Worm (Caenorhabditis elegans) whole organism, L1 larva: ENCODE measurements around the gene fbxa-137.

Experiments used
- C04F5.9 ChIP-seq: sonication (generic microtip); optimal IDR thresholded peaks from 2 replicates; lab custom pipeline; 2016; ENCODE audit warnings: missing genetic modification characterization, missing compliant biosample characterization
- C16A3.4 ChIP-seq: fragments of 150-350 bp; optimal IDR thresholded peaks from 2 replicates; lab custom pipeline; 2014; ENCODE audit warnings: missing biosample characterization, missing genetic modification characterization
- F16B12.6 ChIP-seq: fragments of 150-350 bp; optimal IDR thresholded peaks from 2 replicates; lab custom pipeline; 2014; ENCODE audit warnings: missing biosample characterization, missing genetic modification characterization
- aly-2 ChIP-seq: fragments of 150-350 bp; optimal IDR thresholded peaks from 2 replicates; lab custom pipeline; 2014; ENCODE audit warnings: missing biosample characterization, missing genetic modification characterization
- blmp-1 ChIP-seq: fragments of 150-350 bp; optimal IDR thresholded peaks from 2 replicates; lab custom pipeline; 2014; ENCODE audit warnings: missing biosample characterization, missing genetic modification characterization
- ceh-63 ChIP-seq: fragments of 200-800 bp; sonication (Bioruptor generic); optimal IDR thresholded peaks from 2 replicates; lab custom pipeline; 2018; ENCODE audit warnings: mild to moderate bottlenecking, missing genetic modification characterization, missing compliant biosample characterization
- ceh-82 ChIP-seq, 3 experiments: fragments of 150-350 bp in 1 of 3; sonication (generic microtip) in 2 of 3; optimal IDR thresholded peaks; 2 replicates each; lab custom pipeline; 2014 to 2017; ENCODE audit warnings: missing biosample characterization in 3 of 3, missing genetic modification characterization in 3 of 3
- ceh-88 ChIP-seq: fragments of 200-800 bp; sonication (Bioruptor generic); IDR thresholded peaks from 2 replicates; pipeline ENCODE4 v1.3.6; 2022; ENCODE audit warnings: missing genetic modification characterization, missing compliant biosample characterization
- ceh-90 ChIP-seq: sonication (generic microtip); optimal IDR thresholded peaks from 2 replicates; lab custom pipeline; 2016; ENCODE audit warnings: missing genetic modification characterization, missing compliant biosample characterization
- ces-1 ChIP-seq: fragments of 150-350 bp; optimal IDR thresholded peaks from 2 replicates; lab custom pipeline; 2014; ENCODE audit warnings: missing biosample characterization, missing genetic modification reagents, missing genetic modification characterization
- efl-1 ChIP-seq, 4 experiments: fragments of 150-350 bp; optimal IDR thresholded peaks in 3 of 4; peaks in 1 of 4; 1 replicate in 1 of 4; 2 replicates in 3 of 4; lab custom pipeline; 2014; ENCODE audit warnings: missing biosample characterization in 2 of 4, missing genetic modification characterization in 2 of 4, missing genetic modification reagents in 2 of 4
- egl-13 ChIP-seq: sonication (generic microtip); optimal IDR thresholded peaks from 2 replicates; lab custom pipeline; 2016; ENCODE audit warnings: missing genotype, missing genetic modification reagents, missing genetic modification characterization, missing compliant biosample characterization
- egl-27 ChIP-seq, 2 experiments: fragments of 150-350 bp in 1 of 2; sonication (generic microtip); optimal IDR thresholded peaks; 3 replicates each; lab custom pipeline; 2017 to 2018; ENCODE audit warnings: missing biosample characterization in 2 of 2, missing genetic modification characterization in 2 of 2, missing genetic modification reagents in 2 of 2
- elt-2 ChIP-seq: sonication (generic microtip); optimal IDR thresholded peaks from 2 replicates; lab custom pipeline; 2016; ENCODE audit warnings: missing genetic modification characterization, mild to moderate bottlenecking, inconsistent platforms, missing compliant biosample characterization, missing genetic modification reagents
- fkh-10 ChIP-seq: sonication (generic microtip); optimal IDR thresholded peaks from 2 replicates; lab custom pipeline; 2017; ENCODE audit warnings: missing biosample characterization, missing genetic modification reagents, missing genetic modification characterization
- fkh-4 ChIP-seq: sonication (generic microtip); optimal IDR thresholded peaks from 2 replicates; lab custom pipeline; 2016; ENCODE audit warnings: missing compliant biosample characterization, missing genetic modification characterization, borderline replicate concordance
- fos-1 ChIP-seq: fragments of 150-350 bp; optimal IDR thresholded peaks from 2 replicates; lab custom pipeline; 2014; ENCODE audit warnings: missing biosample characterization, missing genetic modification characterization
- grh-1 ChIP-seq: fragments of 200-800 bp; sonication (Bioruptor generic); IDR thresholded peaks from 2 replicates; pipeline ENCODE4 v1.3.6; 2022; ENCODE audit warnings: missing genetic modification reagents, missing genetic modification characterization, missing compliant biosample characterization
- hlh-17 ChIP-seq: fragments of 200-800 bp; sonication (Bioruptor generic); optimal IDR thresholded peaks from 2 replicates; lab custom pipeline; 2018; ENCODE audit warnings: missing genetic modification characterization, mild to moderate bottlenecking, missing compliant biosample characterization, moderate library complexity, borderline replicate concordance
- hpl-2 ChIP-seq: fragments of 150-350 bp; optimal IDR thresholded peaks from 2 replicates; lab custom pipeline; 2014; ENCODE audit warnings: missing biosample characterization, missing genetic modification reagents, missing genetic modification characterization
- jun-1 ChIP-seq: fragments of 150-350 bp; optimal IDR thresholded peaks from 2 replicates; lab custom pipeline; 2014; ENCODE audit warnings: missing biosample characterization, missing genetic modification reagents, missing genetic modification characterization
- lin-13 ChIP-seq: fragments of 150-350 bp; optimal IDR thresholded peaks from 2 replicates; lab custom pipeline; 2014; ENCODE audit warnings: missing biosample characterization, missing genetic modification reagents, missing genetic modification characterization
- lin-14 ChIP-seq: fragments of 200-800 bp; sonication (Bioruptor generic); optimal IDR thresholded peaks from 2 replicates; lab custom pipeline; 2018; ENCODE audit warnings: mild to moderate bottlenecking, missing genetic modification characterization, moderate library complexity, missing compliant biosample characterization
- lin-15B ChIP-seq: fragments of 150-350 bp; sonication (generic microtip); optimal IDR thresholded peaks from 3 replicates; lab custom pipeline; 2014; ENCODE audit warnings: missing biosample characterization, missing genetic modification characterization
- lin-35 ChIP-seq, 2 experiments: fragments of 150-350 bp; optimal IDR thresholded peaks; 2 replicates each; lab custom pipeline; 2014; ENCODE audit warnings: missing biosample characterization in 2 of 2, missing genetic modification characterization in 2 of 2, missing genetic modification reagents in 2 of 2
- lin-39 ChIP-seq: fragments of 150-350 bp; optimal IDR thresholded peaks from 2 replicates; lab custom pipeline; 2014; ENCODE audit warnings: missing biosample characterization, missing genetic modification reagents, missing genetic modification characterization
- lir-3 ChIP-seq: sonication (generic microtip); optimal IDR thresholded peaks from 2 replicates; lab custom pipeline; 2016; ENCODE audit warnings: mild to moderate bottlenecking, missing genetic modification characterization, moderate library complexity, missing compliant biosample characterization; ENCODE audit not compliant: poor library complexity
- lsy-2 ChIP-seq, 2 experiments: fragments of 150-350 bp; optimal IDR thresholded peaks; 2 replicates each; lab custom pipeline; 2014; ENCODE audit warnings: missing biosample characterization in 2 of 2, missing genetic modification characterization in 2 of 2
- mdl-1 ChIP-seq, 2 experiments: fragments of 150-350 bp; optimal IDR thresholded peaks; 2 replicates each; lab custom pipeline; 2014 to 2017; ENCODE audit warnings: missing biosample characterization in 2 of 2, missing genetic modification characterization in 2 of 2, inconsistent platforms in 1 of 2
- nhr-20 ChIP-seq: sonication (generic microtip); optimal IDR thresholded peaks from 2 replicates; lab custom pipeline; 2016; ENCODE audit warnings: mild to moderate bottlenecking, missing genetic modification characterization, missing compliant biosample characterization
- nhr-237 ChIP-seq: fragments of 150-350 bp; optimal IDR thresholded peaks from 2 replicates; lab custom pipeline; 2014; ENCODE audit warnings: missing biosample characterization, missing genetic modification characterization
- nhr-47 ChIP-seq: sonication (generic microtip); optimal IDR thresholded peaks from 2 replicates; lab custom pipeline; 2016; ENCODE audit warnings: mild to moderate bottlenecking, missing genetic modification characterization, moderate library complexity, missing compliant biosample characterization
- nhr-76 ChIP-seq: sonication (generic microtip); optimal IDR thresholded peaks from 2 replicates; lab custom pipeline; 2017; ENCODE audit warnings: missing biosample characterization, missing genetic modification characterization
- nhr-77 ChIP-seq: fragments of 150-350 bp; optimal IDR thresholded peaks from 2 replicates; lab custom pipeline; 2014; ENCODE audit warnings: missing biosample characterization, missing genetic modification characterization
- skn-1 ChIP-seq: fragments of 150-350 bp; optimal IDR thresholded peaks from 2 replicates; lab custom pipeline; 2014; ENCODE audit warnings: missing biosample characterization, missing genetic modification characterization
- snu-23 ChIP-seq: sonication (generic microtip); optimal IDR thresholded peaks from 2 replicates; lab custom pipeline; 2016; ENCODE audit warnings: missing genetic modification characterization, missing compliant biosample characterization
- sox-4 ChIP-seq: sonication (generic microtip); optimal IDR thresholded peaks from 2 replicates; lab custom pipeline; 2016; ENCODE audit warnings: missing genetic modification characterization, missing compliant biosample characterization
- sptf-1 ChIP-seq: fragments of 150-350 bp; optimal IDR thresholded peaks from 2 replicates; lab custom pipeline; 2014; ENCODE audit warnings: missing biosample characterization, missing genetic modification characterization
- swsn-7 ChIP-seq: sonication (generic microtip); optimal IDR thresholded peaks from 2 replicates; lab custom pipeline; 2016; ENCODE audit warnings: missing genetic modification characterization, missing compliant biosample characterization
- unc-62 ChIP-seq: fragments of 150-350 bp; optimal IDR thresholded peaks from 2 replicates; lab custom pipeline; 2014; ENCODE audit warnings: missing biosample characterization, missing genetic modification reagents, missing genetic modification characterization
- unc-86 ChIP-seq: sonication (generic microtip); optimal IDR thresholded peaks from 2 replicates; lab custom pipeline; 2016; ENCODE audit warnings: missing genetic modification characterization, missing compliant biosample characterization
- unc-98 ChIP-seq: fragments of 200-800 bp; sonication (Bioruptor generic); IDR thresholded peaks from 2 replicates; pipeline ENCODE4 v1.3.6; 2022; ENCODE audit warnings: missing genetic modification characterization, missing compliant biosample characterization
- xbp-1 ChIP-seq: sonication (generic microtip); optimal IDR thresholded peaks from 2 replicates; lab custom pipeline; 2016; ENCODE audit warnings: missing genetic modification characterization, missing compliant biosample characterization
- ztf-11 ChIP-seq, 2 experiments: sonication (generic microtip); optimal IDR thresholded peaks; 2 replicates each; lab custom pipeline; 2016 to 2017; ENCODE audit warnings: missing genetic modification characterization in 2 of 2, missing biosample characterization in 1 of 2, missing compliant biosample characterization in 1 of 2

Gene fbxa-137

ce11 chrV:2278543-2278942 lies at the start of gene fbxa-137:
Gene fbxa-137 (plus strand): TSS chrV:2278816.
- no peak for TF ChIP-seq lin-13 (GFP tag; lab: Kevin White, UChicago)
- TF ChIP-seq lin-14 = peak; percentile 14

ce11 chrV:2230912-2231311 lies 47.7 kb upstream of the fbxa-137 start, which contains the start of gene nhr-134:
Gene nhr-134 (plus strand): TSS chrV:2231223.
- peak in 1 of 2 experiments; percentile 10 for TF ChIP-seq lin-35 (GFP tag; optimal IDR thresholded peaks at IDR 0.05; lab: Kevin White, UChicago)
- no peak for TF ChIP-seq C04F5.9 (tag; lab: Kevin White, UChicago)
- peak in 1 of 2 experiments; percentile 2 for TF ChIP-seq efl-1 (optimal IDR thresholded peaks at IDR 0.05; lab: Kevin White, UChicago)
- TF ChIP-seq efl-1 (GFP tag; optimal IDR thresholded peaks at IDR 0.05 in 1 of 2; lab: Kevin White, UChicago) = peak in 1 of 2 experiments; percentile 12
- no peak for TF ChIP-seq fkh-4 (tag; lab: Kevin White, UChicago)
- TF ChIP-seq nhr-20 (tag; lab: Kevin White, UChicago) = peak; percentile 26
- TF ChIP-seq elt-2 = peak; percentile 54

ce11 chrV:2233177-2233576 lies 45.4 kb upstream of the fbxa-137 start, which contains the start of gene nhr-96:
Gene nhr-96 (plus strand): TSS chrV:2233477.
- TF ChIP-seq ceh-88 (GFP tag; lab: Robert Waterston, UW) (no peak), efl-1 (optimal IDR thresholded peaks at IDR 0.05; lab: Kevin White, UChicago) (no peak), efl-1 (GFP tag; optimal IDR thresholded peaks at IDR 0.05 in 1 of 2; lab: Kevin White, UChicago) (peak in 1 of 2 experiments; percentile 70), mdl-1 (tag; optimal IDR thresholded peaks at IDR 0.05; lab: Kevin White, UChicago) (no peak), hlh-17 (GFP tag; lab: Kevin White, UChicago) (no peak)

- TF ChIP-seq lin-15B (tag; lab: Kevin White, UChicago) = no peak
- no peak for TF ChIP-seq unc-98 (GFP tag; lab: Robert Waterston, UW)
- TF ChIP-seq hpl-2 (GFP tag; lab: Kevin White, UChicago) = no peak
- no peak for TF ChIP-seq unc-86
- peak; percentile 33 for TF ChIP-seq nhr-47
- TF ChIP-seq ceh-90 (tag; lab: Kevin White, UChicago) = no peak
- TF ChIP-seq sox-4 (tag; lab: Kevin White, UChicago) = no peak
- peak; percentile 34 for TF ChIP-seq swsn-7 (tag; lab: Kevin White, UChicago)
- no peak for TF ChIP-seq jun-1
- peak; percentile 60 for TF ChIP-seq snu-23 (GFP tag; lab: Kevin White, UChicago)
- TF ChIP-seq lin-35 (GFP tag; optimal IDR thresholded peaks at IDR 0.05; lab: Kevin White, UChicago) = peak in 1 of 2 experiments; percentile 35
- TF ChIP-seq nhr-77 (tag; lab: Kevin White, UChicago) = no peak
- TF ChIP-seq C16A3.4 (tag; lab: Kevin White, UChicago) = no peak
- TF ChIP-seq egl-13 (tag; lab: Kevin White, UChicago) = no peak
- TF ChIP-seq C04F5.9 (tag; lab: Kevin White, UChicago) = no peak
- no peak for TF ChIP-seq egl-27 (tag; optimal IDR thresholded peaks at IDR 0.05; lab: Kevin White, UChicago)
- TF ChIP-seq blmp-1 (tag; lab: Kevin White, UChicago) = peak; percentile 80
- no peak for TF ChIP-seq fos-1 (tag; lab: Kevin White, UChicago)
- no peak for TF ChIP-seq nhr-76 (tag; lab: Kevin White, UChicago)
- TF ChIP-seq ceh-88 (GFP tag; lab: Robert Waterston, UW) = no peak
- no peak for TF ChIP-seq ces-1 (GFP tag; lab: Kevin White, UChicago)
- no peak for TF ChIP-seq xbp-1 (tag; lab: Kevin White, UChicago)
- no peak for TF ChIP-seq ceh-63 (GFP tag; lab: Kevin White, UChicago)
- TF ChIP-seq ceh-82 (tag; optimal IDR thresholded peaks at IDR 0.05; lab: Kevin White, UChicago) = peak in 1 of 3 experiments; percentile 20
- TF ChIP-seq elt-2 = peak; percentile 18
- no peak for TF ChIP-seq lin-13 (GFP tag; lab: Kevin White, UChicago)
- TF ChIP-seq aly-2 (tag; lab: Kevin White, UChicago) = no peak
- no peak for TF ChIP-seq lin-39 (tag; lab: Kevin White, UChicago)
- no peak for TF ChIP-seq lir-3 (tag; lab: Kevin White, UChicago)
- TF ChIP-seq skn-1 (tag; lab: Kevin White, UChicago) = no peak
- no peak for TF ChIP-seq fkh-10 (GFP tag; lab: Kevin White, UChicago)
- TF ChIP-seq unc-62 (GFP tag; lab: Kevin White, UChicago) = no peak
- no peak for TF ChIP-seq nhr-237 (tag; lab: Kevin White, UChicago)
- TF ChIP-seq grh-1 (GFP tag; lab: Robert Waterston, UW) = no peak
- no peak for TF ChIP-seq ztf-11 (tag; optimal IDR thresholded peaks at IDR 0.05; lab: Kevin White, UChicago)
- peak in 1 of 2 experiments; percentile 42 for TF ChIP-seq lsy-2 (tag; optimal IDR thresholded peaks at IDR 0.05; lab: Kevin White, UChicago)
- peak; percentile 26 to 48 for TF ChIP-seq efl-1 (optimal IDR thresholded peaks at IDR 0.05; lab: Kevin White, UChicago)
- peak; percentile 13 to 82 for TF ChIP-seq efl-1 (GFP tag; optimal IDR thresholded peaks at IDR 0.05 in 1 of 2; lab: Kevin White, UChicago)
- no peak for TF ChIP-seq sptf-1
- TF ChIP-seq F16B12.6 = no peak
Observed at ce11 chrV:2235848-2236247, 42.8 kb upstream of the fbxa-137 start, which contains the start of gene cyp-33C4. Gene cyp-33C4 (plus strand): TSS chrV:2236140.
